Worm (Caenorhabditis elegans): Measurements from ENCODE around the gene arrd-8.

The arrd-8 gene

ce11 chrII:12051601-12052000 is 13.3 kb upstream of the arrd-8 start (continued):
- TF ChIP-seq mbf-1 (tag; optimal IDR thresholded peaks at IDR 0.05) (no peak), sma-3 (GFP tag; optimal IDR thresholded peaks at IDR 0.05) (peak; percentile 55), elt-1 (tag; optimal IDR thresholded peaks at IDR 0.05) (no peak), ama-1 (optimal IDR thresholded peaks at IDR 0.05) (no peak), nhr-237 (tag; optimal IDR thresholded peaks at IDR 0.05) (no peak), ZK546.5 (tag; optimal IDR thresholded peaks at IDR 0.05) (no peak), nhr-21 (tag; optimal IDR thresholded peaks at IDR 0.05) (peak; percentile 67)

ce11 chrII:12052136-12052535 is 12.7 kb upstream of the arrd-8 start:
- peak; percentile 46 for TF ChIP-seq sma-9 (GFP tag; optimal IDR thresholded peaks at IDR 0.05)
- no peak for TF ChIP-seq sma-9 (tag; optimal IDR thresholded peaks at IDR 0.05)
- no peak for TF ChIP-seq C34F6.9 (tag; optimal IDR thresholded peaks at IDR 0.05)
- peak; percentile 5 for TF ChIP-seq fos-1 (tag; optimal IDR thresholded peaks at IDR 0.05)
- no peak for TF ChIP-seq ztf-11 (tag; optimal IDR thresholded peaks at IDR 0.05)
- TF ChIP-seq lin-11 (tag; optimal IDR thresholded peaks at IDR 0.05) = no peak
- TF ChIP-seq peb-1 (tag; optimal IDR thresholded peaks at IDR 0.05) = no peak
- no peak for TF ChIP-seq nhr-237 (tag; optimal IDR thresholded peaks at IDR 0.05)
- TF ChIP-seq ama-1 (optimal IDR thresholded peaks at IDR 0.05) = peak; percentile 41
- TF ChIP-seq nhr-6 (tag; optimal IDR thresholded peaks at IDR 0.05) = no peak
- no peak for TF ChIP-seq nhr-21 (tag; optimal IDR thresholded peaks at IDR 0.05)
- TF ChIP-seq lin-39 (tag; optimal IDR thresholded peaks at IDR 0.05) = no peak
- TF ChIP-seq crh-2 (tag; optimal IDR thresholded peaks at IDR 0.05) = peak; percentile 40
- no peak for TF ChIP-seq lin-13 (GFP tag; optimal IDR thresholded peaks at IDR 0.05)
- no peak for TF ChIP-seq Y55F3AM.14 (GFP tag; optimal IDR thresholded peaks at IDR 0.05)
- TF ChIP-seq nhr-129 (tag; optimal IDR thresholded peaks at IDR 0.05) = no peak
- TF ChIP-seq nhr-10 (tag; optimal IDR thresholded peaks at IDR 0.05) = no peak
- no peak for TF ChIP-seq sma-3 (GFP tag; optimal IDR thresholded peaks at IDR 0.05)
- no peak for TF ChIP-seq alr-1 (tag; optimal IDR thresholded peaks at IDR 0.05)
- TF ChIP-seq snpc-4 (tag; optimal IDR thresholded peaks at IDR 0.05) = no peak
- TF ChIP-seq nhr-11 (tag; optimal IDR thresholded peaks at IDR 0.05) = no peak

- TF ChIP-seq nhr-25 (tag; optimal IDR thresholded peaks at IDR 0.05) (peak; percentile 30), sma-9 (GFP tag; optimal IDR thresholded peaks at IDR 0.05) (peak; percentile 49), sma-9 (tag; optimal IDR thresholded peaks at IDR 0.05) (no peak), crh-2 (tag; optimal IDR thresholded peaks at IDR 0.05) (no peak), nhr-11 (tag; optimal IDR thresholded peaks at IDR 0.05) (no peak), ztf-4 (tag; optimal IDR thresholded peaks at IDR 0.05) (peak; percentile 19), ama-1 (optimal IDR thresholded peaks at IDR 0.05) (peak; percentile 44), nhr-21 (tag; optimal IDR thresholded peaks at IDR 0.05) (peak; percentile 70), egl-27 (tag; optimal IDR thresholded peaks at IDR 0.05) (no peak), nhr-129 (tag; optimal IDR thresholded peaks at IDR 0.05) (peak; percentile 21), blmp-1 (tag; optimal IDR thresholded peaks at IDR 0.05; ENCODE audit: insufficient read depth) (peak; percentile 30), sma-3 (GFP tag; optimal IDR thresholded peaks at IDR 0.05) (peak; percentile 21)
Measured at ce11 chrII:12052924-12053323, 12.0 kb upstream of the arrd-8 start.

ce11 chrII:12053486-12053885 is 11.4 kb upstream of the arrd-8 start:
- TF ChIP-seq nhr-25 (tag; optimal IDR thresholded peaks at IDR 0.05) (peak; percentile 15), ztf-4 (tag; optimal IDR thresholded peaks at IDR 0.05) (no peak), sma-9 (GFP tag; optimal IDR thresholded peaks at IDR 0.05) (peak; percentile 8), sma-9 (tag; optimal IDR thresholded peaks at IDR 0.05) (no peak), mdl-1 (tag; optimal IDR thresholded peaks at IDR 0.05) (peak in 1 of 2 experiments; percentile 12), nhr-21 (tag; optimal IDR thresholded peaks at IDR 0.05) (peak; percentile 70), ama-1 (optimal IDR thresholded peaks at IDR 0.05) (peak; percentile 45), Y55F3AM.14 (GFP tag; optimal IDR thresholded peaks at IDR 0.05) (no peak), sma-3 (GFP tag; optimal IDR thresholded peaks at IDR 0.05) (peak; percentile 8), nhr-129 (tag; optimal IDR thresholded peaks at IDR 0.05) (peak; percentile 49), ceh-16 (tag; optimal IDR thresholded peaks at IDR 0.05) (no peak)

ce11 chrII:12054150-12054549 is 10.7 kb upstream of the arrd-8 start:
- TF ChIP-seq ama-1 (optimal IDR thresholded peaks at IDR 0.05) (peak; percentile 76), mdl-1 (tag; optimal IDR thresholded peaks at IDR 0.05) (no peak)

ce11 chrII:12054558-12054957 is 10.3 kb upstream of the arrd-8 start:
- TF ChIP-seq nhr-25 (tag; optimal IDR thresholded peaks at IDR 0.05) (peak; percentile 14), crh-2 (tag; optimal IDR thresholded peaks at IDR 0.05) (no peak), elt-1 (tag; optimal IDR thresholded peaks at IDR 0.05) (no peak), lsy-2 (tag; optimal IDR thresholded peaks at IDR 0.05) (no peak), C34F6.9 (tag; optimal IDR thresholded peaks at IDR 0.05) (no peak), ama-1 (optimal IDR thresholded peaks at IDR 0.05) (peak; percentile 50), dmd-4 (tag; optimal IDR thresholded peaks at IDR 0.05) (no peak)
